Worm (Caenorhabditis elegans) whole organism, L4/young adult: ENCODE data around the gene F31E3.12.

Experiments
- W03F9.2 ChIP-seq: fragments of 150-350 bp; optimal IDR thresholded peaks from 2 replicates; lab custom pipeline; 2014; ENCODE audit warnings: missing biosample characterization, missing genetic modification characterization
- dao-5 ChIP-seq: sonication (generic microtip); optimal IDR thresholded peaks from 2 replicates; lab custom pipeline; 2016; ENCODE audit warnings: missing genotype, missing genetic modification characterization, moderate library complexity, missing compliant biosample characterization
- him-1 ChIP-seq: sonication (generic microtip); optimal IDR thresholded peaks from 2 replicates; lab custom pipeline; 2016; ENCODE audit warnings: missing genotype, missing genetic modification reagents, missing genetic modification characterization, missing compliant biosample characterization

DNA sequence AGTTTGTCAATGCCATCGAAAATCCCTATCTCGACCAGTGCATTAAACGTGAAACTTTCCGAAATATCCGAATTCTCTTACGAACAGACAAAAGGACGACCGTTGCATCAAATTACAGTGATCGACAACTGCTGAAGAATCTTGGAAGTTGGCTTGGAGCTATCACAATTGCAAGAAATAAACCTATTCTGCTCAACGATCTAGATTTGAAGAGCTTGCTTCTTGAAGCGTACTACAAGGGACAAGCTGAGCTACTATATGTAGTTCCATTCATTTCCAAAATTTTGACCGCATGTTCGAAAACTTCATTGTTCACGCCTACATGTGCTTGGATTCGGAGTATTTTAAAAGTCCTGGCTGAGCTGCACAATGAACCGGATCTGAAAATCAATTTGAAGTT is 15.2 kb upstream of the F31E3.12 start:
- TF ChIP-seq him-1 (tag; lab: Kevin White, UChicago) (no peak), dao-5 (tag; lab: Kevin White, UChicago) (no peak), W03F9.2 (tag; lab: Kevin White, UChicago) (no peak)
